Worm (Caenorhabditis elegans): ENCODE data around the gene swt-2.

- TF ChIP-seq klf-2 (GFP tag; conservative IDR thresholded peaks at IDR 0.05) (no peak), tab-1 (GFP tag; IDR thresholded peaks at IDR 0.05) (no peak), flt-1 (GFP tag; IDR thresholded peaks at IDR 0.05) (no peak), cog-1 (tag; optimal IDR thresholded peaks at IDR 0.05) (no peak)
Observed at ce11 chrV:7532947-7533346, 3.0 kb downstream of the swt-2 start, which contains the start of gene C54F6.3.
